Worm (Caenorhabditis elegans) whole organism, L2 larva: Measurements from ENCODE around the gene frpr-17.
A peak's percentile ranks its signal among the peaks of the same experiment; 100 is the strongest.
"Not testable (repeated sequence)": the region's sequence is repeated elsewhere in the genome, so short reads cannot be mapped to it uniquely, and the experiment has no call there.

ENCODE experiments used
- ceh-82 ChIP-seq: fragments of 150-350 bp; optimal IDR thresholded peaks from 2 replicates; lab custom pipeline; 2014; ENCODE audit warnings: missing biosample characterization, missing genetic modification characterization
- egl-27 ChIP-seq: sonication (generic microtip); optimal IDR thresholded peaks from 3 replicates; lab custom pipeline; 2017; ENCODE audit warnings: missing biosample characterization, missing genetic modification reagents, missing genetic modification characterization
- fos-1 ChIP-seq: fragments of 150-350 bp; optimal IDR thresholded peaks from 2 replicates; lab custom pipeline; 2014; ENCODE audit warnings: missing biosample characterization, missing genetic modification characterization
- lsy-2 ChIP-seq, 2 experiments: fragments of 150-350 bp in 1 of 2; sonication (generic microtip) in 1 of 2; optimal IDR thresholded peaks; 2 replicates each; lab custom pipeline; 2014 to 2017; ENCODE audit warnings: missing biosample characterization in 2 of 2, missing genetic modification characterization in 2 of 2
- mdl-1 ChIP-seq, 2 experiments: fragments of 150-350 bp in 1 of 2; sonication (generic microtip) in 1 of 2; optimal IDR thresholded peaks; 2 replicates each; lab custom pipeline; 2017; ENCODE audit warnings: missing biosample characterization in 2 of 2, missing genetic modification characterization in 2 of 2
- nhr-12 ChIP-seq: fragments of 150-350 bp; optimal IDR thresholded peaks from 2 replicates; lab custom pipeline; 2014; ENCODE audit warnings: missing biosample characterization, missing genetic modification characterization
- nhr-129 ChIP-seq: fragments of 150-350 bp; optimal IDR thresholded peaks from 2 replicates; lab custom pipeline; 2014; ENCODE audit warnings: missing biosample characterization, missing genetic modification characterization
- nhr-237 ChIP-seq: fragments of 150-350 bp; optimal IDR thresholded peaks from 2 replicates; lab custom pipeline; 2014; ENCODE audit warnings: missing biosample characterization, missing genetic modification characterization
- sma-3 ChIP-seq: sonication (generic microtip); optimal IDR thresholded peaks from 2 replicates; lab custom pipeline; 2016; ENCODE audit warnings: missing genetic modification reagents, missing genetic modification characterization, missing compliant biosample characterization
- zag-1 ChIP-seq: fragments of 150-350 bp; optimal IDR thresholded peaks from 2 replicates; lab custom pipeline; 2014; ENCODE audit warnings: missing biosample characterization, missing genetic modification characterization
- ztf-11 ChIP-seq: sonication (generic microtip); optimal IDR thresholded peaks from 2 replicates; lab custom pipeline; 2017; ENCODE audit warnings: missing biosample characterization, missing genetic modification characterization

DNA sequence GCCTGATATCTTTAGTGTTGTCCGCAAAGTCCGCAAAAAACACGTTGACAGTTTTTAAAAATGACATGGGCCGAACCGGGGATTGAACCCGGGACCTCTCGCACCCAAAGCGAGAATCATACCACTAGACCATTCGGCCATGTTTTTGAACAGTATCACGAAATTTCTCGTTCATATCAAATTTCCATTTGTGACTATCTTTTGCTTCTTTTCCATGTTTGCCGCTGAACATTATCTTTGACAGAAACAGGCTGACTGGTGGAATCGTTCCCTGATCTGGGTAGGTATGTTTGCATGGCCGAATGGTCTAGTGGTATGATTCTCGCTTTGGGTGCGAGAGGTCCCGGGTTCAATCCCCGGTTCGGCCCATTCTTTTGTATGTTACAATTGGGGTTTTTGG is 31.9 kb downstream of the frpr-17 start:
- TF ChIP-seq sma-3 (GFP tag; lab: Kevin White, UChicago) (peak; percentile 42), fos-1 (peak; percentile 25), egl-27 (tag; lab: Kevin White, UChicago) (peak; percentile 2)
- TF ChIP-seq lsy-2 (tag; optimal IDR thresholded peaks at IDR 0.05; lab: Kevin White, UChicago); nhr-12; nhr-129 (tag; lab: Kevin White, UChicago); mdl-1 (tag; optimal IDR thresholded peaks at IDR 0.05; lab: Kevin White, UChicago); ztf-11 (tag; lab: Kevin White, UChicago); nhr-237 (tag; lab: Kevin White, UChicago); ceh-82 (tag; lab: Kevin White, UChicago); zag-1 (tag; lab: Kevin White, UChicago): not testable (repeated sequence)
